Worm (Caenorhabditis elegans) whole organism, late embryonic: ENCODE results near the gene ptr-15.

Experiments
- T23F11.4 ChIP-seq: fragments of 200-800 bp; sonication (Bioruptor generic); optimal IDR thresholded peaks from 2 replicates; lab custom pipeline; 2018; ENCODE audit warnings: mild to moderate bottlenecking, missing genetic modification characterization, missing compliant biosample characterization
- Y22D7AL.16 ChIP-seq: sonication (generic microtip); optimal IDR thresholded peaks from 2 replicates; lab custom pipeline; 2016; ENCODE audit warnings: missing genetic modification characterization, missing compliant biosample characterization
- ama-1 ChIP-seq: fragments of 150-350 bp; optimal IDR thresholded peaks from 2 replicates; lab custom pipeline; 2014
- ceh-14 ChIP-seq: sonication (generic microtip); optimal IDR thresholded peaks from 2 replicates; lab custom pipeline; 2016; ENCODE audit warnings: missing genotype, missing genetic modification characterization, missing compliant biosample characterization
- ceh-9 ChIP-seq: sonication (generic microtip); optimal IDR thresholded peaks from 2 replicates; lab custom pipeline; 2016; ENCODE audit warnings: mild to moderate bottlenecking, missing genetic modification characterization, inconsistent platforms, missing compliant biosample characterization
- fkh-10 ChIP-seq: fragments of 150-350 bp; optimal IDR thresholded peaks from 2 replicates; lab custom pipeline; 2014; ENCODE audit warnings: missing biosample characterization, missing genetic modification reagents, missing genetic modification characterization
- hlh-30 ChIP-seq: sonication (generic microtip); optimal IDR thresholded peaks from 2 replicates; lab custom pipeline; 2017; ENCODE audit warnings: antibody characterized with exemption, missing genetic modification characterization, missing compliant biosample characterization; ENCODE audit not compliant: insufficient read depth
- hlh-8 ChIP-seq: sonication (generic microtip); optimal IDR thresholded peaks from 2 replicates; lab custom pipeline; 2016; ENCODE audit warnings: missing genotype, missing genetic modification characterization, missing compliant biosample characterization
- nfya-1 ChIP-seq: sonication (generic microtip); optimal IDR thresholded peaks from 2 replicates; lab custom pipeline; 2017; ENCODE audit warnings: missing genetic modification characterization, mild to moderate bottlenecking, missing compliant biosample characterization, antibody characterized with exemption, moderate library complexity
- nhr-11 ChIP-seq: fragments of 150-350 bp; optimal IDR thresholded peaks from 2 replicates; lab custom pipeline; 2014; ENCODE audit warnings: missing biosample characterization, missing genetic modification characterization
- pag-3 ChIP-seq: sonication (generic microtip); optimal IDR thresholded peaks from 2 replicates; lab custom pipeline; 2016; ENCODE audit warnings: missing compliant biosample characterization, missing genetic modification characterization, borderline replicate concordance
- pros-1 ChIP-seq: fragments of 150-350 bp; optimal IDR thresholded peaks from 2 replicates; lab custom pipeline; 2014; ENCODE audit warnings: missing biosample characterization, missing genetic modification reagents, missing genetic modification characterization
- zip-5 ChIP-seq: sonication (generic microtip); optimal IDR thresholded peaks from 2 replicates; lab custom pipeline; 2016; ENCODE audit warnings: missing genetic modification characterization, missing compliant biosample characterization
- ztf-16 ChIP-seq: sonication (generic microtip); optimal IDR thresholded peaks from 2 replicates; lab custom pipeline; 2017; ENCODE audit warnings: missing genetic modification characterization, missing compliant biosample characterization

- no peak for TF ChIP-seq T23F11.4 (GFP tag; lab: Kevin White, UChicago)
- no peak for TF ChIP-seq ztf-16 (tag; lab: Kevin White, UChicago)
- TF ChIP-seq pag-3 (tag; lab: Kevin White, UChicago) = no peak
- TF ChIP-seq pros-1 (tag; lab: Kevin White, UChicago) = no peak
- TF ChIP-seq ceh-9 = no peak
- TF ChIP-seq zip-5 (tag; lab: Kevin White, UChicago) = no peak
- no peak for TF ChIP-seq nhr-11 (tag; lab: Kevin White, UChicago)
- no peak for TF ChIP-seq ama-1 (lab: Kevin White, UChicago)
- no peak for TF ChIP-seq hlh-30 (tag; lab: Kevin White, UChicago)
- no peak for TF ChIP-seq hlh-8
- TF ChIP-seq ceh-14 = no peak
- no peak for TF ChIP-seq fkh-10
- TF ChIP-seq Y22D7AL.16 = no peak
- TF ChIP-seq nfya-1 = no peak
These were observed 27.3 kb upstream of the ptr-15 start, which contains the start of gene nhr-107 for ce11 chrV:6997041-6997552.
